Fruit fly (Drosophila melanogaster) whole organism, adult: ENCODE data around the gene Tfb5.

Experiments
- CG11617 ChIP-seq: fragments of 200-800 bp; sonication (Bioruptor generic); optimal IDR thresholded peaks from 2 replicates; lab custom pipeline; 2017; ENCODE audit warnings: mild to moderate bottlenecking, missing biosample characterization, missing genetic modification reagents, missing genetic modification characterization
- CG12768 ChIP-seq: fragments of 200-800 bp; sonication (Bioruptor generic); optimal IDR thresholded peaks from 2 replicates; lab custom pipeline; 2017; ENCODE audit warnings: missing biosample characterization, missing genetic modification characterization, mild to moderate bottlenecking, moderate library complexity, missing genetic modification reagents
- CG14711 ChIP-seq: fragments of 200-800 bp; sonication (Bioruptor generic); optimal IDR thresholded peaks from 2 replicates; lab custom pipeline; 2018; ENCODE audit warnings: missing biosample characterization, mild to moderate bottlenecking, missing genetic modification characterization, moderate library complexity
- CG5204 ChIP-seq: fragments of 200-800 bp; sonication (Bioruptor generic); optimal IDR thresholded peaks from 2 replicates; lab custom pipeline; 2016; ENCODE audit warnings: missing biosample characterization, missing genetic modification characterization
- CG7045 ChIP-seq: fragments of 200-800 bp; sonication (Bioruptor generic); optimal IDR thresholded peaks from 2 replicates; lab custom pipeline; 2017; ENCODE audit warnings: missing biosample characterization, mild to moderate bottlenecking, missing genetic modification characterization
- CG7101 ChIP-seq: fragments of 200-800 bp; sonication (Bioruptor generic); optimal IDR thresholded peaks from 2 replicates; lab custom pipeline; 2018; ENCODE audit warnings: missing biosample characterization, mild to moderate bottlenecking, missing genetic modification characterization, moderate library complexity
- Crg-1 ChIP-seq: fragments of 200-800 bp; sonication (Bioruptor generic); optimal IDR thresholded peaks from 2 replicates; lab custom pipeline; 2016; ENCODE audit warnings: missing biosample characterization, missing genetic modification characterization
- Hr96 ChIP-seq: fragments of 200-800 bp; sonication (Bioruptor generic); optimal IDR thresholded peaks from 2 replicates; lab custom pipeline; 2016; ENCODE audit warnings: missing biosample characterization, missing genetic modification characterization
- Mnt ChIP-seq: fragments of 200-800 bp; sonication (Bioruptor generic); optimal IDR thresholded peaks from 2 replicates; lab custom pipeline; 2016; ENCODE audit warnings: missing biosample characterization, mild to moderate bottlenecking, missing genetic modification characterization
- bab1 ChIP-seq: fragments of 200-800 bp; sonication (Bioruptor generic); optimal IDR thresholded peaks from 3 replicates; lab custom pipeline; 2019; ENCODE audit warnings: missing biosample characterization, mild to moderate bottlenecking, missing genetic modification characterization, moderate library complexity
- cic ChIP-seq: fragments of 200-800 bp; sonication (Bioruptor generic); optimal IDR thresholded peaks from 2 replicates; lab custom pipeline; 2017; ENCODE audit warnings: missing biosample characterization, mild to moderate bottlenecking, missing genetic modification characterization, moderate library complexity
- kay ChIP-seq: fragments of 200-800 bp; sonication (Bioruptor generic); peaks from one replicate; lab custom pipeline; 2016; ENCODE audit warnings: missing biosample characterization, missing genetic modification characterization, borderline replicate concordance
- pad ChIP-seq: fragments of 200-800 bp; sonication (Bioruptor generic); optimal IDR thresholded peaks from 3 replicates; lab custom pipeline; 2017; ENCODE audit warnings: missing biosample characterization, missing genetic modification characterization, mild to moderate bottlenecking, moderate library complexity, missing genetic modification reagents

DNA sequence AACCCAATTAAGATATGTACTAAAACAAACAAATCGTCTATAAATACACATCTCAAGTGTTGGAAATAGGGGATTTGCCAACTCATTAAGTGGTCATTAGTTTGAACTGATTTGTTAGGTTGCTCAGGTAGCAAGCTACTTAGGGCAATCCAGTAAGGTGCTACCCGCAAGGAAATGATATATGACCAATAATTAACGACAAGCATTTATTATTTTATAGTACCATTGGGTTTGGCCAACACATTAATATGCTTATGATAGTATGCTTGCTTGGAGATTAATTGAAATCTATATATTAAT lies 14.8 kb downstream of the Tfb5 start:
- TF ChIP-seq CG5204 (GFP tag; lab: Kevin White, UChicago) (no peak), CG14711 (no peak), CG7045 (no peak), cic (GFP tag; lab: Kevin White, UChicago) (no peak), bab1 (no peak), Mnt (GFP tag; lab: Kevin White, UChicago) (no peak), Hr96 (GFP tag; lab: Kevin White, UChicago) (no peak), Crg-1 (no peak), CG11617 (GFP tag; lab: Kevin White, UChicago) (no peak), pad (GFP tag; lab: Kevin White, UChicago) (no peak), CG7101 (tag; lab: Kevin White, UChicago) (no peak), CG12768 (no peak), kay (no peak)
